Worm (Caenorhabditis elegans): ENCODE results near the gene K08D8.3.

The K08D8.3 gene

DNA sequence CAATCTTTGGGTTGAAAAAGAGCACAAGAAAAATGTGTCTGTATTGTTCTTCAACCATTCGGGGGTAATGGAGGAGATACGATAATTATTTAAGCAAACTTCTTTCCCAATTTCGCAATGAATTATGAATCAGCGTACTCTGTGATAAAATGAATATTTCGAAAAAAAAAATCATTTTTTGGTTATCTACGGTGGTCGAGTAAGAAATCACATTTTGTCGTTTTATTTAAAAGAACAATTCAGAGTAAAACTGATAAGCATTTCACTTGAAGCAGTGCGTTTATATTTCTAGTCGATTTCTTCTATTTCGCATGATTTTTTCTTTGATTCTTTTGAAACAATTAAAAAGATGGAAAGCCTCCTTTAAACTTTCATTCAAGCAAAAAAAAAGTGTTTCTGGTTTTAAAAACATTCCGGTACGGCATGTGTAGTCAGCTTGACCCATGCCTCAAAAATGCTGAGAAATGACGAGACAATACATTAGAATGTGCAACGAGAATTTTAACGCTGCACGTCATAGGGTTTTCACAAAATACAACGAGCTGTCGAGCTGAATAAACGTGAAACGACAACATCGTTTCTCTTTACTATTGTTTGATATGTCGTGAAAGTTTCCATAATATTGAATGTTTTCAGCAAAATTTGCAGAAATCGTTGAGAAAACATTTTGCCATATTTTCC, 3.9 kb downstream of the K08D8.3 start, which contains the start of gene K08D8.2:
Gene K08D8.2 (plus strand): TSS at position 631 of the 681 bp plus-strand sequence.
- TF ChIP-seq scrt-1 (GFP tag; IDR thresholded peaks at IDR 0.05) (no peak), F13C5.2 (tag; optimal IDR thresholded peaks at IDR 0.05) (no peak), sea-1 (GFP tag; conservative IDR thresholded peaks at IDR 0.05) (no peak), ets-7 (tag; optimal IDR thresholded peaks at IDR 0.05) (no peak), hnd-1 (tag; optimal IDR thresholded peaks at IDR 0.05) (no peak), aly-1 (tag; optimal IDR thresholded peaks at IDR 0.05) (no peak), ceh-13 (GFP tag; optimal IDR thresholded peaks at IDR 0.05) (no peak), tra-4 (tag; optimal IDR thresholded peaks at IDR 0.05) (no peak), hmg-4 (GFP tag; optimal IDR thresholded peaks at IDR 0.05) (no peak), ceh-36 (tag; optimal IDR thresholded peaks at IDR 0.05) (no peak), B0310.2 (tag; optimal IDR thresholded peaks at IDR 0.05) (no peak), hmbx-1 (tag; optimal IDR thresholded peaks at IDR 0.05) (no peak), pes-1 (GFP tag; IDR thresholded peaks at IDR 0.05) (no peak), tbx-37 (GFP tag; conservative IDR thresholded peaks at IDR 0.05) (no peak), ama-1 (optimal IDR thresholded peaks at IDR 0.05) (no peak), flt-1 (GFP tag; IDR thresholded peaks at IDR 0.05) (no peak), tbx-11 (GFP tag; IDR thresholded peaks at IDR 0.05) (no peak)

- TF ChIP-seq pes-1 (GFP tag; IDR thresholded peaks at IDR 0.05) = no peak
- TF ChIP-seq tbx-37 (GFP tag; conservative IDR thresholded peaks at IDR 0.05) = no peak
- TF ChIP-seq ceh-36 (tag; optimal IDR thresholded peaks at IDR 0.05) = no peak
- TF ChIP-seq ets-7 (tag; optimal IDR thresholded peaks at IDR 0.05) = no peak
- no peak for TF ChIP-seq tra-4 (tag; optimal IDR thresholded peaks at IDR 0.05)
- TF ChIP-seq ama-1 (optimal IDR thresholded peaks at IDR 0.05) = no peak
- TF ChIP-seq hnd-1 (tag; optimal IDR thresholded peaks at IDR 0.05) = no peak
- TF ChIP-seq scrt-1 (GFP tag; IDR thresholded peaks at IDR 0.05) = no peak
- no peak for TF ChIP-seq hmbx-1 (tag; optimal IDR thresholded peaks at IDR 0.05)
- TF ChIP-seq B0310.2 (tag; optimal IDR thresholded peaks at IDR 0.05) = no peak
- no peak for TF ChIP-seq tbx-11 (GFP tag; IDR thresholded peaks at IDR 0.05)
- TF ChIP-seq sea-1 (GFP tag; conservative IDR thresholded peaks at IDR 0.05) = no peak
- TF ChIP-seq aly-1 (tag; optimal IDR thresholded peaks at IDR 0.05) = no peak
- no peak for TF ChIP-seq flt-1 (GFP tag; IDR thresholded peaks at IDR 0.05)
- no peak for TF ChIP-seq ceh-13 (GFP tag; optimal IDR thresholded peaks at IDR 0.05)
Observed at ce11 chrIV:12901602-12902001, 4.9 kb downstream of the K08D8.3 start.

ce11 chrIV:12900267-12900666, 6.2 kb downstream of the K08D8.3 start, which contains the start of gene K08D8.10:
Gene K08D8.10 (plus strand): TSS chrIV:12900567.
- TF ChIP-seq hmg-4 (GFP tag; optimal IDR thresholded peaks at IDR 0.05) = no peak
- no peak for TF ChIP-seq pes-1 (GFP tag; IDR thresholded peaks at IDR 0.05)
- no peak for TF ChIP-seq sea-1 (GFP tag; conservative IDR thresholded peaks at IDR 0.05)

ce11 chrIV:12899392-12899791, 7.1 kb downstream of the K08D8.3 start, which contains the start of gene K08D8.9:
Gene K08D8.9 (plus strand): TSS chrIV:12899692.
- no peak for TF ChIP-seq ama-1 (optimal IDR thresholded peaks at IDR 0.05)
- TF ChIP-seq sea-1 (GFP tag; conservative IDR thresholded peaks at IDR 0.05) = no peak
- TF ChIP-seq tbx-11 (GFP tag; IDR thresholded peaks at IDR 0.05) = no peak
- no peak for TF ChIP-seq scrt-1 (GFP tag; IDR thresholded peaks at IDR 0.05)
- TF ChIP-seq hnd-1 (tag; optimal IDR thresholded peaks at IDR 0.05) = no peak
- no peak for TF ChIP-seq hmg-4 (GFP tag; optimal IDR thresholded peaks at IDR 0.05)

- TF ChIP-seq pes-1 (GFP tag; IDR thresholded peaks at IDR 0.05) (no peak), F13C5.2 (tag; optimal IDR thresholded peaks at IDR 0.05) (no peak), ceh-13 (GFP tag; optimal IDR thresholded peaks at IDR 0.05) (no peak), sea-1 (GFP tag; conservative IDR thresholded peaks at IDR 0.05) (no peak), tra-4 (tag; optimal IDR thresholded peaks at IDR 0.05) (no peak), hnd-1 (tag; optimal IDR thresholded peaks at IDR 0.05) (no peak), B0310.2 (tag; optimal IDR thresholded peaks at IDR 0.05) (no peak), ets-7 (tag; optimal IDR thresholded peaks at IDR 0.05) (no peak), tbx-37 (GFP tag; conservative IDR thresholded peaks at IDR 0.05) (no peak), flt-1 (GFP tag; IDR thresholded peaks at IDR 0.05) (no peak), hmg-4 (GFP tag; optimal IDR thresholded peaks at IDR 0.05) (no peak), scrt-1 (GFP tag; IDR thresholded peaks at IDR 0.05) (no peak), ceh-36 (tag; optimal IDR thresholded peaks at IDR 0.05) (no peak), ama-1 (optimal IDR thresholded peaks at IDR 0.05) (no peak), tbx-11 (GFP tag; IDR thresholded peaks at IDR 0.05) (no peak), hmbx-1 (tag; optimal IDR thresholded peaks at IDR 0.05) (no peak), aly-1 (tag; optimal IDR thresholded peaks at IDR 0.05) (no peak)
Observed at ce11 chrIV:12898823-12899222, 7.6 kb downstream of the K08D8.3 start.

DNA sequence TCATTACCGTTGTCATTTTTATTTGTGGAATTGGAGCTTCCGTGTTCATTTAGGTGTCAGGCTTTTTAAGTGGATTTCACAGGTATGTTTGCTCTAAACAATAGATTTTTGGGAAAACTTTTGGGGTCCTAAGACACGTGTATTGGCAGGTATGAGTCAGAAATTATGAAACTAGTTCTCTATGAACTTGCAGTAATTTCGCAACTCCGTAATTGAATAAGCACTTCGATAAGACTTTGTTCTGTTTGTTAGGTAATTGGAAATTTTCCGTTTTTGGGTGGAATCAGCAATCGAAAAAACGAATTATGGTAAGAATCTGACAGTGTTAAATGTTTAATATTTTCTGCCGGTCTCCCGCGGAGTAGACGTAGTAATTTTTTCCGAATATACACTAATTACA, 9.3 kb downstream of the K08D8.3 start:
- no peak for TF ChIP-seq pes-1 (GFP tag; IDR thresholded peaks at IDR 0.05)
- no peak for TF ChIP-seq hmg-4 (GFP tag; optimal IDR thresholded peaks at IDR 0.05)
- TF ChIP-seq tbx-11 (GFP tag; IDR thresholded peaks at IDR 0.05) = no peak
- no peak for TF ChIP-seq hmbx-1 (tag; optimal IDR thresholded peaks at IDR 0.05)
- TF ChIP-seq flt-1 (GFP tag; IDR thresholded peaks at IDR 0.05) = no peak
- TF ChIP-seq ceh-36 (tag; optimal IDR thresholded peaks at IDR 0.05) = no peak
- no peak for TF ChIP-seq aly-1 (tag; optimal IDR thresholded peaks at IDR 0.05)
- TF ChIP-seq F13C5.2 (tag; optimal IDR thresholded peaks at IDR 0.05) = no peak
- TF ChIP-seq ceh-13 (GFP tag; optimal IDR thresholded peaks at IDR 0.05) = no peak
- no peak for TF ChIP-seq scrt-1 (GFP tag; IDR thresholded peaks at IDR 0.05)
- no peak for TF ChIP-seq tra-4 (tag; optimal IDR thresholded peaks at IDR 0.05)
- TF ChIP-seq sea-1 (GFP tag; conservative IDR thresholded peaks at IDR 0.05) = no peak
- TF ChIP-seq ets-7 (tag; optimal IDR thresholded peaks at IDR 0.05) = no peak

- TF ChIP-seq ets-7 (tag; optimal IDR thresholded peaks at IDR 0.05) (no peak), flt-1 (GFP tag; IDR thresholded peaks at IDR 0.05) (no peak), hnd-1 (tag; optimal IDR thresholded peaks at IDR 0.05) (no peak), F13C5.2 (tag; optimal IDR thresholded peaks at IDR 0.05) (no peak), scrt-1 (GFP tag; IDR thresholded peaks at IDR 0.05) (no peak), hmg-4 (GFP tag; optimal IDR thresholded peaks at IDR 0.05) (no peak), tra-4 (tag; optimal IDR thresholded peaks at IDR 0.05) (no peak)
Observed at ce11 chrIV:12896371-12896882, 10.0 kb downstream of the K08D8.3 start, which contains the start of gene K08D8.7. Gene K08D8.7 (plus strand): TSS chrIV:12896832.
